Worm (Caenorhabditis elegans) whole organism, early embryonic: ENCODE measurements around the gene F21D9.3.

Source experiments
- F13C5.2 ChIP-seq: sonication (generic microtip); optimal IDR thresholded peaks from 2 replicates; lab custom pipeline; 2017; ENCODE audit warnings: mild to moderate bottlenecking, missing genetic modification characterization, inconsistent platforms, missing compliant biosample characterization
- ama-1 ChIP-seq: fragments of 150-350 bp; optimal IDR thresholded peaks from 2 replicates; lab custom pipeline; 2014
- ceh-13 ChIP-seq: fragments of 200-800 bp; sonication (Bioruptor generic); optimal IDR thresholded peaks from 2 replicates; lab custom pipeline; 2018; ENCODE audit warnings: mild to moderate bottlenecking, missing genetic modification characterization, missing compliant biosample characterization
- pes-1 ChIP-seq: fragments of 200-800 bp; sonication (Bioruptor generic); IDR thresholded peaks from 2 replicates; pipeline ENCODE4 v1.3.6; 2022; ENCODE audit warnings: missing genetic modification reagents, missing genetic modification characterization, missing compliant biosample characterization
- tbx-37 ChIP-seq: fragments of 200-800 bp; sonication (Bioruptor generic); conservative IDR thresholded peaks from 2 replicates; pipeline ENCODE4 v1.3.6; 2022; ENCODE audit warnings: missing genetic modification reagents, missing genetic modification characterization, missing compliant biosample characterization

- TF ChIP-seq F13C5.2 (tag; lab: Kevin White, UChicago) = no peak
- no peak for TF ChIP-seq ama-1
- TF ChIP-seq ceh-13 (GFP tag; lab: Kevin White, UChicago) = no peak
- TF ChIP-seq tbx-37 (GFP tag; lab: Robert Waterston, UW) = no peak
- no peak for TF ChIP-seq pes-1
Observed at ce11 chrV:19251844-19252243, 5.7 kb downstream of the F21D9.3 start, which contains the start of gene F21D9.11.
